Worm (Caenorhabditis elegans): ENCODE data around the gene M117.6.

ce11 chrIV:11813901-11814300 lies 14.0 kb downstream of the M117.6 start, which contains the start of gene M117.1:
- TF ChIP-seq unc-62 (GFP tag; optimal IDR thresholded peaks at IDR 0.05 in 1 of 2) = no peak
- no peak for TF ChIP-seq unc-62 (tag; optimal IDR thresholded peaks at IDR 0.05)
- no peak for TF ChIP-seq skn-1 (tag; optimal IDR thresholded peaks at IDR 0.05)
- no peak for TF ChIP-seq pha-4 (GFP tag; IDR thresholded peaks at IDR 0.05)
- no peak for TF ChIP-seq pha-4 (tag; optimal IDR thresholded peaks at IDR 0.05)
- no peak for TF ChIP-seq ztf-11 (tag; optimal IDR thresholded peaks at IDR 0.05)
- TF ChIP-seq F26F4.8 (GFP tag; conservative IDR thresholded peaks at IDR 0.05) = no peak
- TF ChIP-seq lin-15B (tag; optimal IDR thresholded peaks at IDR 0.05) = no peak
- no peak for TF ChIP-seq aly-2 (tag; optimal IDR thresholded peaks at IDR 0.05)
- no peak for TF ChIP-seq zip-11 (GFP tag; IDR thresholded peaks at IDR 0.05)
- no peak for TF ChIP-seq pqm-1 (tag; optimal IDR thresholded peaks at IDR 0.05)
